Fruit fly (Drosophila melanogaster) whole organism, pupa: ENCODE data around the gene RpS28a.

ENCODE experiments used
- CG13204 ChIP-seq: fragments of 200-800 bp; sonication (Bioruptor generic); optimal IDR thresholded peaks from 2 replicates; lab custom pipeline; 2018; ENCODE audit warnings: missing biosample characterization, mild to moderate bottlenecking, missing genetic modification characterization, moderate library complexity
- CG17806 ChIP-seq: fragments of 200-800 bp; sonication (Bioruptor generic); optimal IDR thresholded peaks from 2 replicates; lab custom pipeline; 2018; ENCODE audit warnings: missing biosample characterization, mild to moderate bottlenecking, missing genetic modification characterization, moderate library complexity
- CG32121 ChIP-seq: fragments of 200-800 bp; sonication (Bioruptor generic); IDR thresholded peaks from 2 replicates; pipeline ENCODE4 v1.3.6; 2022; ENCODE audit warnings: missing biosample characterization, missing genetic modification characterization
- CG8159 ChIP-seq: fragments of 200-800 bp; sonication (Bioruptor generic); optimal IDR thresholded peaks from 3 replicates; lab custom pipeline; 2018; ENCODE audit warnings: missing biosample characterization, mild to moderate bottlenecking, missing genetic modification characterization, moderate library complexity
- CG9948 ChIP-seq: fragments of 200-800 bp; sonication (Bioruptor generic); optimal IDR thresholded peaks from 2 replicates; lab custom pipeline; 2018; ENCODE audit warnings: missing biosample characterization, mild to moderate bottlenecking, missing genetic modification characterization, moderate library complexity
- EcR ChIP-seq: fragments of 200-800 bp; sonication (Bioruptor generic); optimal IDR thresholded peaks from 3 replicates; lab custom pipeline; 2019; ENCODE audit warnings: missing biosample characterization, missing genetic modification characterization, mild to moderate bottlenecking, moderate library complexity, missing genetic modification reagents
- Pif1B ChIP-seq: fragments of 200-800 bp; sonication (Bioruptor generic); optimal IDR thresholded peaks from 3 replicates; lab custom pipeline; 2016; ENCODE audit warnings: missing biosample characterization, missing genetic modification characterization
- Snoo ChIP-seq: fragments of 200-800 bp; sonication (Bioruptor generic); optimal IDR thresholded peaks from 3 replicates; lab custom pipeline; 2017; ENCODE audit warnings: missing biosample characterization, mild to moderate bottlenecking, missing genetic modification characterization, inconsistent platforms
- fd96Ca ChIP-seq: fragments of 200-800 bp; sonication (Bioruptor generic); IDR thresholded peaks from 3 replicates; pipeline ENCODE4 v1.3.6; 2022; ENCODE audit warnings: missing biosample characterization, missing genetic modification characterization
- gl ChIP-seq: fragments of 200-800 bp; sonication (Bioruptor generic); optimal IDR thresholded peaks from 2 replicates; lab custom pipeline; 2018; ENCODE audit warnings: missing biosample characterization, mild to moderate bottlenecking, missing genetic modification characterization

dm6 chr3R:30071827-30072226, 49.4 kb upstream of the RpS28a start:
- peak; percentile 34 for TF ChIP-seq Pif1B (GFP tag; lab: Kevin White, UChicago)
- no peak for TF ChIP-seq CG13204
- TF ChIP-seq Snoo (tag; lab: Kevin White, UChicago), result no peak
- TF ChIP-seq CG32121, result 0 out of 2 replicates have a peak, but pooled peaks have one; percentile 25
- TF ChIP-seq CG9948, result no peak
- no peak for TF ChIP-seq CG8159
- TF ChIP-seq EcR (GFP tag; lab: Kevin White, UChicago), result no peak
- no peak for TF ChIP-seq gl (tag; lab: Kevin White, UChicago)
- TF ChIP-seq fd96Ca, result peak; percentile 49; the same call in 1 of the 3 replicates
- TF ChIP-seq CG17806 (tag; lab: Kevin White, UChicago), result no peak
